Fruit fly (Drosophila melanogaster) whole organism, embryonic: Measurements from ENCODE around the gene Ankrd49.

ENCODE experiments used
- BEAF-32 ChIP-seq: fragments of 200-800 bp; sonication (Bioruptor generic); optimal IDR thresholded peaks from 3 replicates; lab custom pipeline; 2017; ENCODE audit warnings: missing biosample characterization, missing genetic modification characterization, mild to moderate bottlenecking, moderate library complexity, missing genetic modification reagents
- Bteb2 ChIP-seq: fragments of 200-800 bp; sonication (Bioruptor generic); optimal IDR thresholded peaks from 2 replicates; lab custom pipeline; 2016; ENCODE audit warnings: missing biosample characterization, missing genetic modification characterization
- CG11560 ChIP-seq: fragments of 200-800 bp; sonication (Bioruptor generic); IDR thresholded peaks from 3 replicates; pipeline ENCODE4 v1.3.6; 2022; ENCODE audit warnings: missing biosample characterization, missing genetic modification characterization
- CG14710 ChIP-seq: fragments of 200-800 bp; sonication (Bioruptor generic); optimal IDR thresholded peaks from 3 replicates; lab custom pipeline; 2019; ENCODE audit warnings: missing biosample characterization, mild to moderate bottlenecking, missing genetic modification characterization, moderate library complexity
- CG14860 ChIP-seq: fragments of 200-800 bp; sonication (Bioruptor generic); IDR thresholded peaks from 3 replicates; pipeline ENCODE4 v1.3.6; 2022; ENCODE audit warnings: missing biosample characterization, missing genetic modification characterization; ENCODE audit not compliant: partially characterized antibody
- CG15479 ChIP-seq: fragments of 200-800 bp; sonication (Bioruptor generic); optimal IDR thresholded peaks from 3 replicates; lab custom pipeline; 2019; ENCODE audit warnings: missing biosample characterization, mild to moderate bottlenecking, missing genetic modification characterization, moderate library complexity
- CG1603 ChIP-seq: fragments of 200-800 bp; sonication (Bioruptor generic); optimal IDR thresholded peaks from 2 replicates; lab custom pipeline; 2019; ENCODE audit warnings: missing biosample characterization, mild to moderate bottlenecking, missing genetic modification characterization, moderate library complexity
- CG1792 ChIP-seq: fragments of 200-800 bp; sonication (Bioruptor generic); optimal IDR thresholded peaks from 2 replicates; lab custom pipeline; 2016; ENCODE audit warnings: missing biosample characterization, missing genetic modification characterization
- CG18011 ChIP-seq: fragments of 200-800 bp; sonication (Bioruptor generic); optimal IDR thresholded peaks from 2 replicates; lab custom pipeline; 2017; ENCODE audit warnings: missing biosample characterization, missing genetic modification characterization, mild to moderate bottlenecking, moderate library complexity, missing genotype
- CG1832 ChIP-seq: fragments of 200-800 bp; sonication (Bioruptor generic); optimal IDR thresholded peaks from 2 replicates; lab custom pipeline; 2017; ENCODE audit warnings: missing biosample characterization, mild to moderate bottlenecking, missing genetic modification characterization, inconsistent platforms
- CG2129 ChIP-seq: fragments of 200-800 bp; sonication (Bioruptor generic); IDR thresholded peaks from 2 replicates; pipeline ENCODE4 v1.3.6; 2022; ENCODE audit warnings: missing biosample characterization, missing genetic modification characterization; ENCODE audit not compliant: partially characterized antibody
- CG32532 ChIP-seq: fragments of 200-800 bp; sonication (Bioruptor generic); IDR thresholded peaks from 2 replicates; pipeline ENCODE4 v1.3.6; 2022; ENCODE audit warnings: missing biosample characterization, missing genetic modification characterization
- CG32767 ChIP-seq: fragments of 200-800 bp; sonication (Bioruptor generic); IDR thresholded peaks from 2 replicates; pipeline ENCODE4 v1.3.6; 2022; ENCODE audit warnings: missing biosample characterization, missing genetic modification characterization
- CG3838 ChIP-seq: fragments of 200-800 bp; sonication (Bioruptor generic); optimal IDR thresholded peaks from 3 replicates; lab custom pipeline; 2016; ENCODE audit warnings: missing biosample characterization, missing genetic modification characterization
- CG6689 ChIP-seq: fragments of 200-800 bp; sonication (Bioruptor generic); IDR thresholded peaks from 2 replicates; pipeline ENCODE4 v1.3.6; 2022; ENCODE audit warnings: missing biosample characterization, missing genetic modification characterization
- CG7839 ChIP-seq: fragments of 200-800 bp; sonication (Bioruptor generic); optimal IDR thresholded peaks from 3 replicates; lab custom pipeline; 2018; ENCODE audit warnings: missing biosample characterization, mild to moderate bottlenecking, missing genetic modification characterization, moderate library complexity
- CG9876 ChIP-seq: fragments of 200-800 bp; sonication (Bioruptor generic); optimal IDR thresholded peaks from 2 replicates; lab custom pipeline; 2016; ENCODE audit warnings: missing biosample characterization, missing genetic modification characterization
- Dref ChIP-seq: fragments of 200-800 bp; sonication (Bioruptor generic); IDR thresholded peaks from 2 replicates; pipeline ENCODE4 v1.3.6; 2022; ENCODE audit warnings: missing biosample characterization, missing genetic modification characterization
- Drgx ChIP-seq: fragments of 200-800 bp; sonication (Bioruptor generic); IDR thresholded peaks from 2 replicates; pipeline ENCODE4 v1.3.6; 2022; ENCODE audit warnings: missing biosample characterization, missing genetic modification characterization
- Ets65A ChIP-seq: fragments of 200-800 bp; sonication (Bioruptor generic); peaks from one replicate; lab custom pipeline; 2016; ENCODE audit warnings: missing biosample characterization, missing genetic modification characterization
- HLH54F ChIP-seq: fragments of 200-800 bp; sonication (Bioruptor generic); optimal IDR thresholded peaks from 3 replicates; lab custom pipeline; 2016; ENCODE audit warnings: missing biosample characterization, missing genetic modification characterization
- Hey ChIP-seq: fragments of 200-800 bp; sonication (Bioruptor generic); optimal IDR thresholded peaks from 3 replicates; lab custom pipeline; 2018; ENCODE audit warnings: missing biosample characterization, mild to moderate bottlenecking, missing genetic modification characterization
- Lim3 ChIP-seq: fragments of 200-800 bp; sonication (Bioruptor generic); IDR thresholded peaks from 2 replicates; pipeline ENCODE4 v1.3.6; 2022; ENCODE audit warnings: missing biosample characterization, missing genetic modification characterization
- Optix ChIP-seq: fragments of 200-800 bp; sonication (Bioruptor generic); IDR thresholded peaks from 3 replicates; pipeline ENCODE4 v1.3.6; 2022; ENCODE audit warnings: missing biosample characterization, missing genetic modification characterization
- Side ChIP-seq: fragments of 200-800 bp; sonication (Bioruptor generic); optimal IDR thresholded peaks from 2 replicates; lab custom pipeline; 2016; ENCODE audit warnings: missing biosample characterization, missing genetic modification characterization
- Stat92E ChIP-seq, 3 experiments: fragments of >200 bp in 2 of 3; fragments of 200-800 bp in 1 of 3; sonication (Bioruptor generic) in 1 of 3; optimal IDR thresholded peaks; 2 replicates each; lab custom pipeline; 2017 to 2019; ENCODE audit warnings: missing biosample characterization in 3 of 3, missing genetic modification characterization in 3 of 3, mild to moderate bottlenecking in 1 of 3, moderate library complexity in 1 of 3
- YL-1 ChIP-seq: fragments of 200-800 bp; sonication (Bioruptor generic); optimal IDR thresholded peaks from 3 replicates; lab custom pipeline; 2017; ENCODE audit warnings: missing biosample characterization, mild to moderate bottlenecking, missing genetic modification characterization
- ash1 ChIP-seq: fragments of 200-800 bp; sonication (Bioruptor generic); optimal IDR thresholded peaks from 2 replicates; lab custom pipeline; 2018; ENCODE audit warnings: missing biosample characterization, mild to moderate bottlenecking, missing genetic modification characterization
- cas ChIP-seq: fragments of 200-800 bp; sonication (Bioruptor generic); IDR thresholded peaks from 2 replicates; pipeline ENCODE4 v1.3.6; 2022; ENCODE audit warnings: missing biosample characterization, missing genetic modification characterization
- dmrt99B ChIP-seq: fragments of 200-800 bp; sonication (Bioruptor generic); optimal IDR thresholded peaks from 2 replicates; lab custom pipeline; 2018; ENCODE audit warnings: missing biosample characterization, mild to moderate bottlenecking, missing genetic modification characterization, moderate library complexity
- dpn ChIP-seq, 2 experiments: fragments of 200-800 bp; sonication (Bioruptor generic); optimal IDR thresholded peaks; 3 replicates each; lab custom pipeline; 2016; ENCODE audit warnings: missing biosample characterization in 2 of 2, missing genetic modification characterization in 2 of 2
- dysf ChIP-seq: fragments of 200-800 bp; sonication (Bioruptor generic); IDR thresholded peaks from 3 replicates; pipeline ENCODE4 v1.3.6; 2022; ENCODE audit warnings: missing biosample characterization, missing genetic modification characterization
- ftz-f1 ChIP-seq: fragments of 200-800 bp; sonication (Bioruptor generic); optimal IDR thresholded peaks from 2 replicates; lab custom pipeline; 2016; ENCODE audit warnings: missing biosample characterization, missing genetic modification characterization
- gsb-n ChIP-seq: fragments of 200-800 bp; sonication (Bioruptor generic); optimal IDR thresholded peaks from 3 replicates; lab custom pipeline; 2018; ENCODE audit warnings: missing biosample characterization, mild to moderate bottlenecking, missing genetic modification characterization
- gt ChIP-seq: fragments of 200-800 bp; sonication (Bioruptor generic); IDR thresholded peaks from 2 replicates; pipeline ENCODE4 v1.3.6; 2022; ENCODE audit warnings: missing biosample characterization, missing genetic modification characterization
- hb ChIP-seq: fragments of 200-800 bp; sonication (Bioruptor generic); IDR thresholded peaks from 3 replicates; pipeline ENCODE4 v1.3.6; 2022; ENCODE audit warnings: missing biosample characterization, missing genetic modification characterization; ENCODE audit not compliant: partially characterized antibody
- kay ChIP-seq: fragments of 200-800 bp; sonication (Bioruptor generic); optimal IDR thresholded peaks from 2 replicates; lab custom pipeline; 2016; ENCODE audit warnings: missing biosample characterization, missing genetic modification characterization
- nmo ChIP-seq: fragments of 200-800 bp; sonication (Bioruptor generic); optimal IDR thresholded peaks from 2 replicates; lab custom pipeline; 2018; ENCODE audit warnings: missing biosample characterization, mild to moderate bottlenecking, missing genetic modification characterization, moderate library complexity
- oc ChIP-seq: fragments of 200-800 bp; sonication (Bioruptor generic); optimal IDR thresholded peaks from 2 replicates; lab custom pipeline; 2018; ENCODE audit warnings: missing biosample characterization, mild to moderate bottlenecking, missing genetic modification characterization, moderate library complexity
- pzg ChIP-seq: fragments of 200-800 bp; sonication (Bioruptor generic); optimal IDR thresholded peaks from 3 replicates; lab custom pipeline; 2018; ENCODE audit warnings: missing biosample characterization, mild to moderate bottlenecking, missing genetic modification characterization, moderate library complexity
- repo ChIP-seq: fragments of 200-800 bp; sonication (Bioruptor generic); optimal IDR thresholded peaks from 2 replicates; lab custom pipeline; 2016; ENCODE audit warnings: missing biosample characterization, missing genetic modification characterization
- sc ChIP-seq, 3 experiments: fragments of >200 bp in 2 of 3; fragments of 200-800 bp in 1 of 3; sonication (Bioruptor generic) in 1 of 3; optimal IDR thresholded peaks; 2 replicates in 2 of 3; 3 replicates in 1 of 3; lab custom pipeline; 2017; ENCODE audit warnings: mild to moderate bottlenecking in 1 of 3, missing biosample characterization in 1 of 3, missing genetic modification characterization in 1 of 3, missing genetic modification reagents in 1 of 3
- sd ChIP-seq: fragments of 200-800 bp; sonication (Bioruptor generic); optimal IDR thresholded peaks from 3 replicates; lab custom pipeline; 2018; ENCODE audit warnings: missing biosample characterization, mild to moderate bottlenecking, missing genetic modification characterization, moderate library complexity
- tgo ChIP-seq: fragments of 200-800 bp; sonication (Bioruptor generic); IDR thresholded peaks from 3 replicates; pipeline ENCODE4 v1.3.6; 2022; ENCODE audit warnings: missing biosample characterization, missing genetic modification characterization
- ttk ChIP-seq: fragments of 200-800 bp; sonication (Bioruptor generic); IDR thresholded peaks from 2 replicates; pipeline ENCODE4 v2.1.2; 2022; ENCODE audit warnings: missing biosample characterization, missing genetic modification characterization
- vvl ChIP-seq: fragments of 200-800 bp; sonication (Bioruptor generic); IDR thresholded peaks from 2 replicates; pipeline ENCODE4 v1.3.6; 2022; ENCODE audit warnings: missing biosample characterization, missing genetic modification characterization
- wek ChIP-seq: fragments of 200-800 bp; sonication (Bioruptor generic); optimal IDR thresholded peaks from 3 replicates; lab custom pipeline; 2018; ENCODE audit warnings: missing biosample characterization, mild to moderate bottlenecking, missing genetic modification characterization, moderate library complexity
- zfh1 ChIP-seq: fragments of 200-800 bp; sonication (Bioruptor generic); IDR thresholded peaks from 3 replicates; pipeline ENCODE4 v1.3.6; 2022; ENCODE audit warnings: missing biosample characterization, missing genetic modification characterization

Ankrd49 gene

DNA sequence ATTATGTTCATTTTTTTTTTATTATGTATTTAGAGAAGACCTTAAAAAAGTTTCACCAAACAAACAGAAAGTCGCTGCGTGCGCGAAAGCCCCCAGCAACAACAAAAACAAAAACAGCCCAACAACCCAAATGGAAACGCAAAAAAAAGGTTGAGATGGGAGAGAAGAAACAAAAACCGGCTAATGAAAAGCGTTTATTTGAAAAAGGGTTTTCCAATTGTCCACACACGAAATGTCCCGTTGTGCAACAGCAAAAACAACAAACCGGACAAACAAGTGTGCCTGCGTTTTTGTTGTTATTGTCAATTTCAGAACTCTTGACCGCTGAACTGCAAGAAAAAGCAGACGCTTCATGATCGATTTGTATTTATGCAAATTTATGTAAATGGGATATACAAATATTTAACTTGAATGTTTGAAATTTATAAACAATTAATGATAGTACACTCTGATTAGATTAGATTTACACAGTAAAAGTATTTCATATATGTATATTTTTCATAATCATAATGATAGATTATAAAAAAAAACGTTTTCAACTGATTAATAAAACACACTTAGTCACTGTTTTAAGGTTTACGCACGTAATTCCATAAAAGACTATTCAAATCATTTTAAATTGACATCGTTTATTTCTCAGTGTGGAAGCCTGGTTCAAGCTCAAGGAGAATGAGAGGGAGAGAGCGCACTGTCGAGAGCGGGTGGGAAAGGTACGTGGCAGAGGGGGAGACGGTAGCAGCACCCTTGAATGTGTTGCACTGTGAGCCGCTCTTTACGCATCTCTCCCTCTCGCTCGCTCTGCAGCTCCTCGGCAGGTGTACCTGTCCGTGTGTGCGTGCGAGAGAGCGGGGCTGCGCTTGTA lies 49.4 kb upstream of the Ankrd49 start (continued):
- TF ChIP-seq CG2129 (GFP tag; lab: Robert Waterston, UW) (no peak), Drgx (GFP tag; lab: Robert Waterston, UW) (peak; percentile 82), CG32532 (GFP tag; lab: Robert Waterston, UW) (peak; percentile 57; the same call in 1 of the 2 replicates), ash1 (GFP tag; lab: Kevin White, UChicago) (no peak), Stat92E (GFP tag; optimal IDR thresholded peaks at IDR 0.05; lab: Kevin White, UChicago) (peak in 1 of 3 experiments; percentile 49), Hey (tag; lab: Kevin White, UChicago) (no peak), CG18011 (GFP tag; lab: Kevin White, UChicago) (no peak), Side (GFP tag; lab: Kevin White, UChicago) (no peak), gt (GFP tag; lab: Robert Waterston, UW) (peak; percentile 45; the same call in 1 of the 2 replicates), CG14710 (peak; percentile 91), sd (tag; lab: Kevin White, UChicago) (peak; percentile 27), ttk (GFP tag; lab: Robert Waterston, UW) (peak; percentile 72), CG9876 (GFP tag; lab: Kevin White, UChicago) (no peak), CG6689 (GFP tag; lab: Robert Waterston, UW) (peak; percentile 87), CG1832 (peak; percentile 79), Dref (GFP tag; lab: Robert Waterston, UW) (no peak), Optix (no peak), dmrt99B (tag; lab: Kevin White, UChicago) (peak; percentile 86), BEAF-32 (GFP tag; lab: Kevin White, UChicago) (no peak), kay (GFP tag; lab: Kevin White, UChicago) (peak; percentile 37), Lim3 (no peak), dysf (GFP tag; lab: Robert Waterston, UW) (peak; percentile 78; the same call in 2 of the 3 replicates), wek (GFP tag; lab: Kevin White, UChicago) (no peak), CG32767 (no peak), HLH54F (GFP tag; lab: Kevin White, UChicago) (no peak), CG14860 (GFP tag; lab: Robert Waterston, UW) (no peak), dpn (GFP tag; optimal IDR thresholded peaks at IDR 0.05; lab: Kevin White, UChicago) (peak; percentile 47 to 74), oc (tag; lab: Kevin White, UChicago) (peak; percentile 63), CG15479 (GFP tag; lab: Kevin White, UChicago) (peak; percentile 35), CG1603 (tag; lab: Kevin White, UChicago) (no peak), sc (optimal IDR thresholded peaks at IDR 0.05; lab: Kevin White, UChicago) (no peak), sc (GFP tag; optimal IDR thresholded peaks at IDR 0.05; lab: Kevin White, UChicago) (peak; percentile 62), repo (GFP tag; lab: Kevin White, UChicago) (no peak), CG3838 (GFP tag; lab: Kevin White, UChicago) (no peak), pzg (GFP tag; lab: Kevin White, UChicago) (no peak), YL-1 (GFP tag; lab: Kevin White, UChicago) (no peak), Bteb2 (GFP tag; lab: Kevin White, UChicago) (no peak), hb (GFP tag; lab: Robert Waterston, UW) (no peak), ftz-f1 (GFP tag; lab: Kevin White, UChicago) (peak; percentile 37), zfh1 (GFP tag; lab: Robert Waterston, UW) (peak; percentile 80), tgo (GFP tag; lab: Robert Waterston, UW) (peak; percentile 78), gsb-n (peak; percentile 78), Ets65A (GFP tag; lab: Kevin White, UChicago) (peak; percentile 89), vvl (GFP tag; lab: Robert Waterston, UW) (peak; percentile 88), CG11560 (tag; lab: Robert Waterston, UW) (no peak), CG1792 (GFP tag; lab: Kevin White, UChicago) (peak; percentile 9), nmo (GFP tag; lab: Kevin White, UChicago) (peak; percentile 91), CG7839 (tag; lab: Kevin White, UChicago) (peak; percentile 89), cas (GFP tag; lab: Robert Waterston, UW) (no peak)
